Worm (Caenorhabditis elegans) whole organism, young adult: Measurements from ENCODE around the gene B0395.3.

Experiments used
- B0336.3 ChIP-seq: fragments of 200-800 bp; sonication (Bioruptor generic); IDR thresholded peaks from 2 replicates; pipeline ENCODE4 v1.3.6; 2022; ENCODE audit warnings: missing genetic modification characterization, missing compliant biosample characterization
- C06A6.2 ChIP-seq: fragments of 200-800 bp; sonication (Bioruptor generic); conservative IDR thresholded peaks from 2 replicates; pipeline ENCODE4 v1.3.6; 2022; ENCODE audit warnings: missing genetic modification characterization, missing compliant biosample characterization
- F10E7.11 ChIP-seq: sonication (generic microtip); optimal IDR thresholded peaks from 2 replicates; lab custom pipeline; 2017; ENCODE audit warnings: mild to moderate bottlenecking, missing genetic modification characterization, moderate library complexity, missing compliant biosample characterization
- F39B2.1 ChIP-seq: fragments of 200-800 bp; sonication (Bioruptor generic); IDR thresholded peaks from 2 replicates; pipeline ENCODE4 v1.3.6; 2022; ENCODE audit warnings: missing genetic modification reagents, missing genetic modification characterization, missing compliant biosample characterization
- F57C9.4 ChIP-seq: sonication (generic microtip); optimal IDR thresholded peaks from 2 replicates; lab custom pipeline; 2017; ENCODE audit warnings: mild to moderate bottlenecking, missing genetic modification characterization, missing compliant biosample characterization
- K12H6.12 ChIP-seq: fragments of 200-800 bp; sonication (Bioruptor generic); optimal IDR thresholded peaks from 2 replicates; lab custom pipeline; 2018; ENCODE audit warnings: mild to moderate bottlenecking, missing genetic modification characterization, missing compliant biosample characterization
- ceh-58 ChIP-seq: fragments of 200-800 bp; sonication (Bioruptor generic); IDR thresholded peaks from 2 replicates; pipeline ENCODE4 v1.3.6; 2022; ENCODE audit warnings: missing genetic modification characterization, missing compliant biosample characterization
- lir-1 ChIP-seq: fragments of 200-800 bp; sonication (Bioruptor generic); conservative IDR thresholded peaks from 2 replicates; pipeline ENCODE4 v1.3.6; 2022; ENCODE audit warnings: missing genetic modification reagents, missing genetic modification characterization, missing compliant biosample characterization
- nfyb-1 ChIP-seq: fragments of 200-800 bp; sonication (Bioruptor generic); IDR thresholded peaks from 2 replicates; pipeline ENCODE4 v1.3.6; 2022; ENCODE audit warnings: missing genetic modification reagents, missing genetic modification characterization, missing compliant biosample characterization
- nhr-80 ChIP-seq: sonication (generic microtip); optimal IDR thresholded peaks from 2 replicates; lab custom pipeline; 2016; ENCODE audit warnings: missing genetic modification characterization, missing compliant biosample characterization
- rcor-1 ChIP-seq: fragments of 200-800 bp; sonication (Bioruptor generic); IDR thresholded peaks from 2 replicates; pipeline ENCODE4 v1.3.6; 2022; ENCODE audit warnings: missing genetic modification reagents, missing genetic modification characterization, missing compliant biosample characterization
- snpc-1.3 ChIP-seq: sonication (generic microtip); optimal IDR thresholded peaks from 2 replicates; lab custom pipeline; 2017; ENCODE audit warnings: missing genetic modification characterization, mild to moderate bottlenecking, missing compliant biosample characterization, antibody characterized with exemption, moderate library complexity, missing genotype, missing genetic modification reagents; ENCODE audit not compliant: insufficient read depth

DNA sequence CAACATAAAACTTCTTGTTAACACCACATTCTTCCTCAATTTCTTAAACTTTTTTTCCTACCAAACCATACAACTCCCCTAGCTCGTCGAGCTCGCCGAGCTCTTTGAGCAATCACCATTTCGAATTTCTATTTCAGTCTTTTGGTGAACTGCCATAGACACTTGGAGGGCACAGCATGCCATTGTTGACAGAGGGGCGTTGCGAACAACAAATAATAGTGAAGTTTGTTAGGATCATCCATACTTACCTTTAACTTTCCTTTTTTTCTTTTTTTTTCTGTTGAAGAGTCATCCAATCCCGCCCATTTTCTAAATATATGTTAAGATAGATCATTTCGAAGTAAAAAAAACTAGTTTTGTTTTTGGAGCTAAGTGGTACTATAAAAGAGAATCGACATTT is 42.0 kb upstream of the B0395.3 start, which contains the start of gene idpp-14:
- TF ChIP-seq F39B2.1 (GFP tag; lab: Robert Waterston, UW) (no peak), nfyb-1 (no peak), snpc-1.3 (tag; lab: Kevin White, UChicago) (no peak), F57C9.4 (tag; lab: Kevin White, UChicago) (no peak), F10E7.11 (tag; lab: Kevin White, UChicago) (no peak), lir-1 (no peak), B0336.3 (GFP tag; lab: Robert Waterston, UW) (no peak), nhr-80 (tag; lab: Kevin White, UChicago) (no peak), rcor-1 (GFP tag; lab: Robert Waterston, UW) (no peak), C06A6.2 (GFP tag; lab: Robert Waterston, UW) (no peak), ceh-58 (GFP tag; lab: Robert Waterston, UW) (no peak), K12H6.12 (tag; lab: Kevin White, UChicago) (no peak)
